Worm (Caenorhabditis elegans) whole organism, young adult: ENCODE data around the gene T08B6.9.

ENCODE experiments used
- B0035.1 ChIP-seq: sonication (generic microtip); optimal IDR thresholded peaks from 2 replicates; lab custom pipeline; 2016; ENCODE audit warnings: missing genetic modification characterization, mild to moderate bottlenecking, missing compliant biosample characterization, missing genotype, missing genetic modification reagents
- B0261.1 ChIP-seq: sonication (generic microtip); optimal IDR thresholded peaks from 2 replicates; lab custom pipeline; 2016; ENCODE audit warnings: mild to moderate bottlenecking, missing genetic modification characterization, moderate library complexity, missing compliant biosample characterization
- ceh-58 ChIP-seq: fragments of 200-800 bp; sonication (Bioruptor generic); IDR thresholded peaks from 2 replicates; pipeline ENCODE4 v1.3.6; 2022; ENCODE audit warnings: missing genetic modification characterization, missing compliant biosample characterization
- hsf-1 ChIP-seq: fragments of 200-800 bp; sonication (Bioruptor generic); IDR thresholded peaks from 2 replicates; pipeline ENCODE4 v1.3.6; 2022; ENCODE audit warnings: missing genetic modification reagents, missing genetic modification characterization, missing compliant biosample characterization
- unc-62 ChIP-seq: fragments of 150-350 bp; optimal IDR thresholded peaks from 2 replicates; lab custom pipeline; 2014; ENCODE audit warnings: missing biosample characterization, missing genetic modification reagents, missing genetic modification characterization
- ztf-26 ChIP-seq: sonication (generic microtip); optimal IDR thresholded peaks from 2 replicates; lab custom pipeline; 2017; ENCODE audit warnings: missing genetic modification characterization, missing compliant biosample characterization
- ztf-3 ChIP-seq: fragments of 200-800 bp; sonication (Bioruptor generic); optimal IDR thresholded peaks from 2 replicates; lab custom pipeline; 2018; ENCODE audit warnings: mild to moderate bottlenecking, missing genetic modification characterization, missing compliant biosample characterization

DNA sequence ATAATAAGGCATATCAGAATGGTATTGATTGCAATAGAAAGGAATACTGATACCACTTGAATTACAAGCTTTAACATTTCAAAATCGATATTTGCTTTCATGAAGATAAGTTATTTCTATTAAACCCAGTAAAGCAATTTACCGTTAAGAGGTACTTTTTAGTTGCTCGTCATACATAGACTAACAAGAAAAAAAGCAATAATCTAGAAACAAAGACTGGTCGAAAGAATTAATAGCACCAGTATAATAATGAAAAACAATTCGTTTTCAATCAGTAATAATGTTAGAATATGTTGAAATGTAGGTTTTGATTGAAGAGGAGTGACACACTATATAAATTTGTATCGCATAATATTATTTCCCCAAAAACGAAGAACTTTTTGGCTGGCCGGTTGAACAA, 20.1 kb upstream of the T08B6.9 start, which contains the start of gene str-175:
- TF ChIP-seq ceh-58 (GFP tag; lab: Robert Waterston, UW) (no peak), hsf-1 (GFP tag; lab: Robert Waterston, UW) (no peak), ztf-3 (GFP tag; lab: Kevin White, UChicago) (no peak), B0261.1 (tag; lab: Kevin White, UChicago) (no peak), unc-62 (GFP tag; lab: Kevin White, UChicago) (no peak), B0035.1 (tag; lab: Kevin White, UChicago) (no peak), ztf-26 (tag; lab: Kevin White, UChicago) (no peak)
